Worm (Caenorhabditis elegans) whole organism, dauer: ENCODE data around the gene math-21.
"Not testable (repeated sequence)": the region's sequence is repeated elsewhere in the genome, so short reads cannot be mapped to it uniquely, and the experiment has no call there.

Experiments used
- unc-62 ChIP-seq: sonication (generic microtip); optimal IDR thresholded peaks from 2 replicates; lab custom pipeline; 2017; ENCODE audit warnings: missing biosample characterization, missing genetic modification reagents, missing genetic modification characterization

math-21 gene

DNA sequence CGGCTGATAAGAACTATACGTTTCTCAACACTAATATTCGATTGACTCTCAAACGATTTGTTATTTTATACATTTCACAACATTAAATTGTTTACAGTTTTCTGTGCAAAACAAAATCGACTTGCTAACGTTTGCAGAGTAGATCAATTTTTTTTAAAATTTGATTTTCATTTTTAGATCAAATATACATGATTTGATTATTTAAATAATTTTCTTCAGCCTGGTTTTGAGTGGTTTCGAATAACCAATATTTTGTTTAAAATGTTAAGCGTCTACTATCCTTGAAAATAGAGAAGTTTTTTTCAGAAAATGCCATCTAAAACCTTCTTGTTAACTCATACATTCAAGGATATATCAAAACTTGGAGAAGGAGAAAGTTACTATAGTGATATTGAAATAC is at the start of gene math-21:
Gene math-21, plus strand, starts transcription at position 301 of the 400 bp plus-strand sequence.
- no peak for TF ChIP-seq unc-62 (GFP tag; lab: Kevin White, UChicago)

DNA sequence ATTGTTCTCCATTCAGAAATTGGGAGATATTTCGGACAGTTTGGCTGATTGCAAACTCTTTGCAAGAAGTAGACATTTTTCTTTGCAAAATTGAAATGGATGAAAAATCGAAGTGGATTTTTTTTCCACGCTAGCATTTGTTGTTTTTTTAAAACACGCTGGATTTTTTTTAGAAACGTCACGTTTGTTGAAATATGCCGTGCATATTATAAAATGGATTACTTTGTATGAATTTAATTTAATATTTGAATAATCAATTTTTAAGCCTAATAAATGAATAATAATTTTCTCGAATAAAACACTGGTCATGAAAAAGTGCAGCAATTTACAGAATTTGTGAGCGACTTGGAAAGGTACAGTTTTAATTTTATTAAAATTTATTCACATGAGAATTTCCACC is 48.7 kb upstream of the math-21 start, which contains the start of gene ZK250.14:
Gene ZK250.14, minus strand, starts transcription at position 101 of the 400 bp plus-strand sequence.
- TF ChIP-seq unc-62 (GFP tag; lab: Kevin White, UChicago), result no peak

- TF ChIP-seq unc-62 (GFP tag; lab: Kevin White, UChicago), result no peak
Observed at ce11 chrII:1946427-1946826, 47.4 kb upstream of the math-21 start, which contains the start of gene math-48. math-48 (minus strand) TSS chrII:1946527.

DNA sequence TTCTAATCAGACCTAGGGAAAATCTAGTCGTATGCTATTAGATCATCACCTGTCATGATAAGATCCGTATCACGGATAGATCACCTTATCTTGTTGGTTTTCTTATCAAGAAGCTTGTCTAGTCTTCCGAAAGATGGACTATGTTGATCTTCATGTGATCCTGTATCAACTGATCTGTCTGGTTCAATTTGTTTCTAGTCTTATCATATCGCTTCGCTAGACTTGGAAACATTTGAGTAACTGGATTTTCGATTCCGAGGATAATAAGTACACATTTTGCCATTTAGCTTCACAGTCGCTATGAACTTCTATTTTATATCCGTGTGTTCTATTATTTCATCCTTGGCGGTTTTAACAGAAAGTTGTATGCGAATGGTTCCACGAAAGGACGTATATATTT is 45.4 kb upstream of the math-21 start, which contains the start of gene ZK250.2:
Gene ZK250.2, plus strand, starts transcription at position 301 of the 400 bp plus-strand sequence.
- not testable (repeated sequence) for TF ChIP-seq unc-62 (GFP tag; lab: Kevin White, UChicago)

DNA sequence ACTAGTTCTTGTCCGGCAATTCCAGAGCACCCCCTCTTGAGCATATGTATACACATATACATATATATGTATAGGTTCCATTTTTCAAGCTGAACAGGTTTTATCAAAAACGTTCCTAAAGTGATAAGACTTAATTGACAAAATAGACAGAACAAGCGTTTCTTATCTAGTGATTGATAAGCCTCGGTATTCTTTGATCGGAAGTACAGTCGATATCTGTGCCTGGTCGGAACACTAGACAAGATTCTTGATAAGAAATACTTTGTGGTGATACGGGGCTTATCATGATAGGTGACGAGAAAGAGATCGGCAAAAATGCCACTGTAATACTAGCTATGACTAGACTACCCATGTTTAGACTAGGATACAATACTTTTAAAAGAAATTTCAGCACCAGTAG is 44.7 kb upstream of the math-21 start:
- TF ChIP-seq unc-62 (GFP tag; lab: Kevin White, UChicago), result no peak

- not testable (repeated sequence) for TF ChIP-seq unc-62 (GFP tag; lab: Kevin White, UChicago)
Observed at ce11 chrII:1955568-1955967, 38.3 kb upstream of the math-21 start, which contains the start of gene math-49. math-49 (minus strand) TSS chrII:1955668.

DNA sequence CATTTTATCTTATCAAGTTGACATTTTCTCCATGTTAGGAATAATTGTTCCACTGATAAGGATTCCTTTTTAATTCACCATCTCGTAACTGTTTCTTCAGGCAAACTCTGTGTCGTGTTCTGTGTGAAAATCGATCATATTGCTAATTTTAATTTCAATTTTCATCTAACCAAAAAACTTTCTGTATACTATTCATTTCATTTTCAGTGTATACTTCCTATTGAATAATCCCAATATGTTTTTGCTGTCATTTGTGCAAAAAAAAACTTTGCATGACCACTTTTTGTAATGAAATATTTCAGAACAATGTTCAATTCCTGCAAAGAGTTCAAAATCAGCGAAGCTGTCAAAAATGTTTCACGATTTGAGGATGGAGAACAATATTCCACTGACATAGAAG is 6.9 kb upstream of the math-21 start, which contains the start of gene Y16E11A.4:
Gene Y16E11A.4, plus strand, starts transcription at position 301 of the 400 bp plus-strand sequence.
- no peak for TF ChIP-seq unc-62 (GFP tag; lab: Kevin White, UChicago)

ce11 chrII:1989010-1989409 is 4.8 kb upstream of the math-21 start, which contains the start of gene math-44:
math-44 (plus strand) TSS chrII:1989310.
- TF ChIP-seq unc-62 (GFP tag; lab: Kevin White, UChicago), result no peak

ce11 chrII:1995744-1996143 is 1.9 kb downstream of the math-21 start:
- no peak for TF ChIP-seq unc-62 (GFP tag; lab: Kevin White, UChicago)

ce11 chrII:1996237-1996636 is 2.4 kb downstream of the math-21 start, which contains the start of gene math-20:
math-20 (plus strand) TSS chrII:1996537.
- no peak for TF ChIP-seq unc-62 (GFP tag; lab: Kevin White, UChicago)

ce11 chrII:1998561-1998960 is 4.7 kb downstream of the math-21 start, which contains the start of gene math-19:
math-19 (plus strand) TSS chrII:1998861.
- not testable (repeated sequence) for TF ChIP-seq unc-62 (GFP tag; lab: Kevin White, UChicago)

DNA sequence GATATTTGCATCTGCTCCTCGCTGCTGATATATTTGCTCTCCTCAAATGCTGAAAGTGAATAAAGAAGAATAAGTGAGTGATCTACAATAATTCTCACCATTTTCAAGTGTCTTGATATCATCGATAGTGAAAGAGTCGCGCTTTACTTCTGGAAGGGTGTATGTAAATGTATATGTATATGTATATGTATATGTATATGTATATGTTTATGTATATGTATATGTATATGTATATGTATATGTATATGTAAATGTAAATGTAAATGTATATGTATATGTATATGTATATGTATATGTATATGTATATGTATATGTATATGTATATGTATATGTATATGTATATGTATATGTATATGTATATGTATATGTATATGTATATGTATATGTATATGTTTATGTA is 6.9 kb downstream of the math-21 start, which contains the start of gene ceh-84:
Gene ceh-84, minus strand, starts transcription at position 101 of the 400 bp plus-strand sequence.
- not testable (repeated sequence) for TF ChIP-seq unc-62 (GFP tag; lab: Kevin White, UChicago)

DNA sequence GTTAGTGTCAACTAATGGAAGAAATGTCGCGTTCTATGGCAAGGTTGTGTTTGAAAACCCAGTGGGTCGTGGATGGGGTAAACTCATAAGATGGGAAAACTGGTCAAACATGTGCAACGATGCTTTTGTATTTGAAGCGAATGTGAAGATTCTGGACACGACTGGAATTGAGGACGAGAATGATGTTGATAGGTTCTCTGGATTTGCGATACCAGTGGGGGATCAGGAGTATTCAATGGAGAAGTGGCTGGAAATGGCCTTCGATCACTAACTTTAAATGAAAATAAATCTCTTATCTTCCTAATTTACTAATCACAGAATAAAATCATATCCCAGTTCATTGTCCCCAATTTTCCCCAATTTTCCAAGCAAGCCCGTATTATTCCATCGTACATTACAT is 17.3 kb downstream of the math-21 start:
- no peak for TF ChIP-seq unc-62 (GFP tag; lab: Kevin White, UChicago)

ce11 chrII:2012698-2013097 is 18.9 kb downstream of the math-21 start, which contains the start of gene F59H6.15:
F59H6.15 (plus strand) TSS chrII:2012998.
- no peak for TF ChIP-seq unc-62 (GFP tag; lab: Kevin White, UChicago)

ce11 chrII:2013856-2014255 is 20.0 kb downstream of the math-21 start:
- no peak for TF ChIP-seq unc-62 (GFP tag; lab: Kevin White, UChicago)

- not testable (repeated sequence) for TF ChIP-seq unc-62 (GFP tag; lab: Kevin White, UChicago)
Observed at ce11 chrII:2023514-2023913, 29.7 kb downstream of the math-21 start, which contains the start of gene cya-2. cya-2 (minus strand) TSS chrII:2023614.

ce11 chrII:2026525-2026924 is 32.7 kb downstream of the math-21 start, which contains the start of gene bath-21:
bath-21 (minus strand) TSS chrII:2026625.
- no peak for TF ChIP-seq unc-62 (GFP tag; lab: Kevin White, UChicago)
